Worm (Caenorhabditis elegans): ENCODE measurements around the gene H04D03.4.

DNA sequence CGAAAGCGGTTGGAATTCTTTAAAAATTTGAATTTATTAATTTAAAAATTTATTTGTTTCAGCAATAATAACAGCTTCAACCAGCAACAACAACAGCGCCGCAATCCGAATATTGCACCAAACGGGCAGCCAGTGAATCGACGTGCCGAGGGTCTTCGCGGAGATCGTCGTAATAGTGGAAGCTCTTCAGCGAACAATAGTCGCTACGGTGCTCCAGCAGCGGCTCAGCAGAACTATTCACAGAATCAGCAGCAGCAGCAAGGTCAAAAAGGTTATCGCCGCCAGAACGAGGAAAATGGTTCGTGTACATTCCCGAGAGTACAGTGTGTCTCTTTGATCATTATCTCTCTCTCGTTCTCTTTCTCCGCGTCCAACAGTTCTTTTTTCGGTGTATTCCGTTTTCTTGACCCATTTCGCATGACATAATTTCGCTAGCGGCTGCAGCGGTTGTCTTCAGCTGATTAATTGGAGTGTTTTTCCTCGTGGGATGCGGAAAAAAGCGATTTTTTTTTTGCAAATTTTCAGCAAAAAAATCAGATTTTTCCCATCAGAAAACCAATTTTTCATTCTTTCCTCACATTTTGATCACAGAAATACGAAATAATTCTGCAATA lies 12.1 kb upstream of the H04D03.4 start:
- TF ChIP-seq C34F6.9 (tag; optimal IDR thresholded peaks at IDR 0.05) (no peak), nhr-237 (tag; optimal IDR thresholded peaks at IDR 0.05) (no peak), R02D3.7 (tag; optimal IDR thresholded peaks at IDR 0.05) (no peak), lin-11 (tag; optimal IDR thresholded peaks at IDR 0.05) (no peak), ztf-4 (tag; optimal IDR thresholded peaks at IDR 0.05) (no peak), nhr-77 (tag; optimal IDR thresholded peaks at IDR 0.05) (no peak), unc-55 (GFP tag; optimal IDR thresholded peaks at IDR 0.05) (no peak), nhr-129 (tag; optimal IDR thresholded peaks at IDR 0.05) (no peak), snpc-4 (tag; optimal IDR thresholded peaks at IDR 0.05) (no peak), skn-1 (tag; optimal IDR thresholded peaks at IDR 0.05) (no peak), ztf-11 (tag; optimal IDR thresholded peaks at IDR 0.05) (no peak), zag-1 (tag; optimal IDR thresholded peaks at IDR 0.05) (no peak), nhr-23 (tag; optimal IDR thresholded peaks at IDR 0.05) (no peak), lin-39 (tag; optimal IDR thresholded peaks at IDR 0.05) (no peak)

Data from whole organism, L2 larva.